Fruit fly (Drosophila melanogaster): ENCODE data around the gene Gr64a.

Gr64a gene

DNA sequence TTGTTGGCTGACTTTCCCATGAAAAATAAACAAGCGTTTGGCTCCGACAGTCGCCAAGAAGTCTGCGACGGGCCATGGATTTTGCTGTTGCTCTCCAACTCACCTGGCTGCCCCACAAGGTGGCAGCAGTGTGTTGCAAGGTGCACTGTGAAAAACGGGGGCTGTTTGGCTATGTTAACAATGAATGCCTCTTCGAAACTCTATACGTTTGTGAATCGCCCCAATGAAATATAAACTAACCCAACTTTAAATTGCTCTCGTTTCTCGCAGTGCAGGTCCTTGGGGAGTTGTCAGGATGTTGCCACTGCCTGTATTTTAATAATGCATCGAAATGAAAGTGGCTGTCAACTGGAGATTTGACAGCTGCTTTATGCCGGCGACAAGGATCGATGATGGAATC lies 12.2 kb upstream of the Gr64a start (continued):
- TF ChIP-seq topi (GFP tag; optimal IDR thresholded peaks at IDR 0.05): no peak
- no peak for TF ChIP-seq lz (GFP tag; optimal IDR thresholded peaks at IDR 0.05)
- no peak for TF ChIP-seq fkh (GFP tag; optimal IDR thresholded peaks at IDR 0.05)
- no peak for TF ChIP-seq Gug (GFP tag; IDR thresholded peaks at IDR 0.05)
- peak; percentile 39 for TF ChIP-seq CG32006 (GFP tag; optimal IDR thresholded peaks at IDR 0.05)
- TF ChIP-seq CG9139 (GFP tag; optimal IDR thresholded peaks at IDR 0.05): no peak
- TF ChIP-seq CG15336 (GFP tag; IDR thresholded peaks at IDR 0.05): peak; percentile 23; the same call in 1 of the 2 replicates
- peak in 1 of 2 experiments; percentile 3 for TF ChIP-seq salr (GFP tag; optimal IDR thresholded peaks at IDR 0.05)
- no peak for TF ChIP-seq fd85E (GFP tag; optimal IDR thresholded peaks at IDR 0.05)
- no peak for TF ChIP-seq CG6792 (GFP tag; optimal IDR thresholded peaks at IDR 0.05)
- TF ChIP-seq net (GFP tag; optimal IDR thresholded peaks at IDR 0.05): no peak
- TF ChIP-seq CG11294 (GFP tag; IDR thresholded peaks at IDR 0.05): 0 out of 2 replicates have a peak, but pooled peaks have one; percentile 11
- TF ChIP-seq CG8319 (GFP tag; optimal IDR thresholded peaks at IDR 0.05): no peak
- TF ChIP-seq pdm3 (GFP tag; optimal IDR thresholded peaks at IDR 0.05): peak; percentile 3
- peak; percentile 16 for TF ChIP-seq Hr39 (GFP tag; optimal IDR thresholded peaks at IDR 0.05)
- TF ChIP-seq Ets96B (tag; optimal IDR thresholded peaks at IDR 0.05): peak; percentile 33
- TF ChIP-seq Lpt (GFP tag; optimal IDR thresholded peaks at IDR 0.05): no peak
- no peak for TF ChIP-seq Smox (GFP tag; optimal IDR thresholded peaks at IDR 0.05)
- TF ChIP-seq Met (GFP tag; optimal IDR thresholded peaks at IDR 0.05): no peak
- peak; percentile 34 for TF ChIP-seq CG10669 (GFP tag; optimal IDR thresholded peaks at IDR 0.05)
- peak; percentile 63; the same call in 2 of the 3 replicates for TF ChIP-seq eg (GFP tag; IDR thresholded peaks at IDR 0.05)
- no peak for TF ChIP-seq Hr38 (GFP tag; optimal IDR thresholded peaks at IDR 0.05)
- no peak for TF ChIP-seq Sox15 (GFP tag; optimal IDR thresholded peaks at IDR 0.05)

DNA sequence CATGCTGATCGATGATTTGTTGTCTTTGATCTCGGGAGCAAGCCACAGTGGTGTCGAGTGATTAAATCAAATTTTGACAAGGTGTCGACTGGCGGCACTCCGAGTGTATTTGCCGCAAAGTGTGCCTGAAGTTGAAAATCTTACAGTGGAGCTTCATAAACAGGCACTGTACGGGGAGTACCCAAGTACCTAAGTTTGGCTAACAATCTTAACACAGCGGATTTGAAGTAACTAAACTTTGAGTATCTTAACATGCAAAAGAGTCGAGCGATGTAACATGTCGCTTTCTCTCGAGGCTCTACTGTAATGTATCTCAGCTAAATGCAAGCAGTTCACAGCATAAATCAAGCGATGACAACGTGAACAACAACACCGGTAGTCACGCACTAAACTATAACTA lies 9.8 kb upstream of the Gr64a start:
- TF ChIP-seq pdm3 (GFP tag; optimal IDR thresholded peaks at IDR 0.05) (peak; percentile 11), fkh (GFP tag; optimal IDR thresholded peaks at IDR 0.05) (no peak), Hr39 (GFP tag; optimal IDR thresholded peaks at IDR 0.05) (peak; percentile 23), Hr38 (GFP tag; optimal IDR thresholded peaks at IDR 0.05) (no peak), CG31627 (GFP tag; optimal IDR thresholded peaks at IDR 0.05) (peak; percentile 11), esn (GFP tag; optimal IDR thresholded peaks at IDR 0.05) (no peak), fd59A (GFP tag; optimal IDR thresholded peaks at IDR 0.05) (peak; percentile 15), CG9139 (GFP tag; optimal IDR thresholded peaks at IDR 0.05) (no peak), CG10669 (GFP tag; optimal IDR thresholded peaks at IDR 0.05) (peak; percentile 24), CG6163 (GFP tag; IDR thresholded peaks at IDR 0.05) (peak; percentile 68; the same call in 2 of the 3 replicates), Sox102F (GFP tag; optimal IDR thresholded peaks at IDR 0.05) (no peak), Smox (GFP tag; optimal IDR thresholded peaks at IDR 0.05) (no peak), Lpt (GFP tag; optimal IDR thresholded peaks at IDR 0.05) (no peak), acj6 (GFP tag; optimal IDR thresholded peaks at IDR 0.05) (peak; percentile 14), svp (GFP tag) (no peak), vri (GFP tag; optimal IDR thresholded peaks at IDR 0.05) (no peak), Met (GFP tag; optimal IDR thresholded peaks at IDR 0.05) (no peak), CG11294 (GFP tag; IDR thresholded peaks at IDR 0.05) (no peak), Blimp-1 (GFP tag; optimal IDR thresholded peaks at IDR 0.05) (no peak), CG6792 (GFP tag; optimal IDR thresholded peaks at IDR 0.05) (no peak), CG6808 (GFP tag; optimal IDR thresholded peaks at IDR 0.05) (no peak), CG7368 (GFP tag; optimal IDR thresholded peaks at IDR 0.05) (no peak), OdsH (GFP tag; optimal IDR thresholded peaks at IDR 0.05) (peak; percentile 24), fd85E (GFP tag; optimal IDR thresholded peaks at IDR 0.05) (no peak), Sox15 (GFP tag; optimal IDR thresholded peaks at IDR 0.05) (no peak), salr (GFP tag; optimal IDR thresholded peaks at IDR 0.05) (no peak), CG16779 (tag; optimal IDR thresholded peaks at IDR 0.05) (no peak), spab (GFP tag; optimal IDR thresholded peaks at IDR 0.05) (no peak), CG3919 (GFP tag; optimal IDR thresholded peaks at IDR 0.05) (peak; percentile 55), CG1621 (tag; optimal IDR thresholded peaks at IDR 0.05) (no peak), Ets21C (GFP tag; optimal IDR thresholded peaks at IDR 0.05) (no peak), CG8319 (GFP tag; optimal IDR thresholded peaks at IDR 0.05) (no peak), CG11902 (GFP tag; optimal IDR thresholded peaks at IDR 0.05) (no peak), CG32006 (GFP tag; optimal IDR thresholded peaks at IDR 0.05) (peak; percentile 38), CG10631 (GFP tag; optimal IDR thresholded peaks at IDR 0.05) (peak; percentile 17), CG6276 (GFP tag; optimal IDR thresholded peaks at IDR 0.05) (no peak), CG4318 (GFP tag; optimal IDR thresholded peaks at IDR 0.05) (peak; percentile 12), CG6854 (GFP tag; optimal IDR thresholded peaks at IDR 0.05) (no peak), Eip93F (GFP tag; optimal IDR thresholded peaks at IDR 0.05) (no peak), Sox14 (GFP tag; optimal IDR thresholded peaks at IDR 0.05) (no peak), eg (GFP tag; IDR thresholded peaks at IDR 0.05) (peak; percentile 61; the same call in 2 of the 3 replicates), CG11762 (GFP tag; optimal IDR thresholded peaks at IDR 0.05; ENCODE audit: insufficient read depth) (no peak)

All from whole organism, prepupa.